Worm (Caenorhabditis elegans) whole organism, dauer: ENCODE results near the gene sra-26.
"Not testable (repeated sequence)": the region's sequence is repeated elsewhere in the genome, so short reads cannot be mapped to it uniquely, and the experiment has no call there.

Experiments used
- unc-62 ChIP-seq: sonication (generic microtip); optimal IDR thresholded peaks from 2 replicates; lab custom pipeline; 2017; ENCODE audit warnings: missing biosample characterization, missing genetic modification reagents, missing genetic modification characterization

Gene sra-26

DNA sequence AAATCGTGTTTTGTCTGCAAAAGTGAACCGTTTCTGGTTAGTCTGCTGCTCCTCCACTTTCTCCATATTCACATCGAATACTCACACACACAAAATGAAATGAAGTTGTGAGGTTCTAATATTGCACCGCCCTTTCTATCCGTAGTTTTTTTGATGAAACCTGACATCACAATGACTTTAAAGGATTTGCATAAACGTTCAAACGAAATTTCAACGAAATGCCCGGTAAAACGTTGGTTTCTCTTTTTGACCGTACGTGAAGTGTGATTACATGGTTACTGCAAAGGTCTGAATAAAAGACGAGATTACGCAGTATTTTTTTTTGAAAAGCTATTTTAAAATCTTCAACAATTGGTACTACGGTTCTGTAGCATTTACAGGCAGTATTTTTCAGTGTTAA lies 2.7 kb upstream of the sra-26 start, which contains the start of gene T19D12.9:
T19D12.9 (minus strand) TSS at position 101 of the 400 bp plus-strand sequence.
- TF ChIP-seq unc-62, result no peak

DNA sequence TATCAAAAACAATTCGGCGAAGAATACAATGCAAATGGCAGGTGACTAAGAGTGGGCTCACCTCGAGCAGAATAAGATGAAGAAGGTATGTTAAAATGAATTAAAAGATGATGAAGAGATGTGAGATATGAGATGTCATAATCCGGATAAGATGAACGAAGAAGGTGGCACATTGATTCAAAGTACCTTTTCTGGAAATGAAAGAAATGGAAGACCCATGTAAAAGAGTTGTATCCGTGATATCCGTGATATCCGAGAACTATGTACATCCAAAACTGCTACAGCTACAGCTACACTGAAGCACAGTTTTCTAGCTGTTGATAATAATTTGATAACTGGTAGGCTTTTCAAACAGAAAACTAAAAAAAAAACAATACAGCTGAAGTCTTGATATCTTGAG lies 2.6 kb downstream of the sra-26 start, which contains the start of gene oig-8:
oig-8 (minus strand) TSS at position 101 of the 400 bp plus-strand sequence.
- TF ChIP-seq unc-62, result no peak

DNA sequence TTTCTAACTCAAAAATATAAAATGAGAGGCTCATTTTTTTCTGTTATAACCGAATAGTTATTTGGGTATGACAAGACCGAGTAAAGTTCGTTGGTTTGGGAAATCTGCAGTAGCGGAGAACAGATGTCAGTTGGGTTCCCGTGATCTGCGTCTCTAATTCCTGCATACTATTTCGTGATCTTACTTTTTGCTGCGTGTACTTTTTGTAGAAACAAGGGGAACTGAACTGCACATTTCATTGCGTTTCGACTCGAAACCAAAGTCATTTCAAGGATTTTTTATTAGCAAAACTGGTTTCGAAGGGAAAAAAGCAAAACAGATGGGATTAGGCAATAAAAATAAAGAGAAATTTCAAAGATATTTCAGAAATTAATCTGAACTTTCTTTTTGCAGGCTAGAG lies 4.7 kb downstream of the sra-26 start:
- no peak for TF ChIP-seq unc-62

DNA sequence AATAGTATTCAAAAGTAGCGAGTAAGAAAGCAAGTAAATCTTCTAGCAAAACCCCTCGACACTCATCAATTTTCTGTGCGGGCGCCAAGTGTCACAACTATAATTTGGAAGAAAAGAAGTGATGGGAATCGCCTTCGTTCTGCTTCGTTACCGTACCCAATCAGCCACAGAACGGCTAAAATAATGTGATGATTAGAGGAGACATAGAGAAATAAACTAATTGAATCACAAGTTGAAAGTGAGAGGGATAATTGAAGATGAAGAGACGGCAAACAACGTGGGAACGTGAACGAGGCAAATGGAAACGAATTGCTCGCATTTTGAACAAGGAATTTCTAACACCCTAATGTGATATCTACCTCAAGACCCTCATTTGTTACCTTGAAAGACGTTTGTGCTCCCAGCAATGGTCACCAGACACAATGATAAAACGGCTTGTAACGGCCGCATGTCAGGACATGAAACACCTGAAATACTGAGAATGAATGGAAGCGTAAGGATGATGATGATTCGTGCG lies 8.9 kb downstream of the sra-26 start, which contains the start of gene T19D12.6:
T19D12.6 (minus strand) TSS at position 467 of the 517 bp plus-strand sequence.
- no peak for TF ChIP-seq unc-62

DNA sequence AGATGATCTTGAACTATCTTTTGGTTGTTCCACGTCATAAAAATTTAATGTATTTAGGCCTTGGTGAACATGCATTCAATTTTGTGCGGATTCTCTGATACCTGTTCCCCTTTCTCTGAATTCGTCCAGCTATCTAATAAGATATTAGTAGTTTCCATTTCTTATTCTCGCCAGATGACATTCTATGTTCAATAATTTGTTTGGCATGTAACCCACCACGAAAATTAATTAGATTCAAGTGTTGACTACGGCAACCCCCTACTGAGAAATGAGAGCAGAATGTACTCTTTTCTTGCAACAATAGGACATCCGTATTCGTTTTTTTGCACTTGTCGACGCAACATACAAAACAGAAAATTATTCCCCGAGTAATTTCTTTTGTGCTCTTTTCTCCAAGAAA lies 9.4 kb downstream of the sra-26 start:
- no peak for TF ChIP-seq unc-62

DNA sequence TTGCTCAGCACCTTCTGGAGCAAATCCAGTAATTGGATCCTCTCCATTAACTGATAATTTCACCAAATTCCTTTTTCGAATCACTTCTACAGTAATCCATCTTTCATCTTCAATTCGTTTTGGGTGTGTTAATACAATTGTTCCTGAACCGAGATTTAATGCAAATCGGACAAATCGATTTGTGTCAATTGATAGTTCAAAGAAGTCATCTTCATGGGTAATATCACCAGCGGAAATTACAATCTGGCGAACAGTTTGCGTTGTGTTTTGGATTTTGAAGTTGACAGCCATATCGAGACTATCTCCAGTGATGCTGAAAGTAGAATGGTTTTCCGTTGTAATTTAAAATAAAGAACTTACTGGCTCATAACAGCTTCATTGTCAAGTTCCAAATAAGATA lies 13.8 kb downstream of the sra-26 start:
- no peak for TF ChIP-seq unc-62

DNA sequence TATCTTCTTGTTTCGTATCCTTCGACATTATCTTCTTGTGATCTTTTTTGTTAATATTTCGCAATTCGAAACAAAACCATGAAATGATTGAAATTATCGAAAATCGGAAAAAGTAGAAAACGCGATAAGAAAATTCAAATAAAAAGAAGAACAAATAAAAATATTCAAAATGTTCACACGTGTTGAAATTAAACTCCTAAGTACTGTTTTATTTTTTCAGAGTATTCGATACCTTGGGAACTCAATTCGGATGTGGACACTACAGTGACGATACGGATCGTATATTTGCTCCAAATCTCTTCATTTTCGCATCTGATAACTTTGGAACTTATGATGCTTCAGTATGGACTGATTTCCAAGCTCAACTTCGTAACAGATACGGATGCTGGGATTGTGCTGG lies 15.5 kb downstream of the sra-26 start, which contains the start of gene T19D12.5:
T19D12.5 (minus strand) TSS at position 101 of the 400 bp plus-strand sequence.
- TF ChIP-seq unc-62, result no peak

DNA sequence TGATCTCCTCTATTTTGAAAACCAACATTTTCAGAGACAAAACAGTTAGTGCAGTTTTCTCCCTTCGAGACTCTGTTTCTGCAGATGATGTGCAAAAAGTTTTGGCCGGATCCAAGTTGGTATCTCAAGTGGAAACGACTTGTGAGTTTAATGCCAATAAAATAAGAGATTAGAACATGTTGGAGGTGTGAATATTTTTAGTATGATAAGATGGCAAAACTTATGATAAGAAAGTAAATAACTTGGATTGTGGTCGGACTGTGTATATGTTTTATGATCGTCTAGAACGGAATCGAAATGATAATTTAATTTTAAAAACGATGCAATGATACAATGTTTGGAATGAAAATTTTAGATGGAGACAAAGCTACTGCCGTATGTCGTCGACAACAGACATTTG lies 19.6 kb downstream of the sra-26 start:
- no peak for TF ChIP-seq unc-62

DNA sequence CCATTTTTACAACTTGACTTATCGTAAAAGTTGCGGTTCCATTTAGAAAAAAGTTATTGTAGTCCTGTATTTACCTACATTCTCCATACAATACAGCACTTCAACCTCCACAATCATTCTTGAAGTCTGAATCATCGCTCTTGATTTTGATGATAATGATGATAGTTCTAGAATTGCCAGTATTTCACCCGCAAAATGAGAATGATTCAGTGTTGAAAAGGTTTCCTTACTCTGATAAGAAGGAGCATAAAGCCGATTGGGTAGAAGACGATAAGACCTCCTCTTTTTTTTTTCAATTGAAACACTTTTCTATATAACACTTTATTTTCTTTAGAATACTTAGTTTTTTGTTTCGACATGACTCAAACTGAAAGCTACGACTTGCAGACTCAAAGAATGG lies 20.8 kb downstream of the sra-26 start, which contains the start of gene T19D12.4:
T19D12.4 (plus strand) TSS at position 295 of the 400 bp plus-strand sequence.
- no peak for TF ChIP-seq unc-62

DNA sequence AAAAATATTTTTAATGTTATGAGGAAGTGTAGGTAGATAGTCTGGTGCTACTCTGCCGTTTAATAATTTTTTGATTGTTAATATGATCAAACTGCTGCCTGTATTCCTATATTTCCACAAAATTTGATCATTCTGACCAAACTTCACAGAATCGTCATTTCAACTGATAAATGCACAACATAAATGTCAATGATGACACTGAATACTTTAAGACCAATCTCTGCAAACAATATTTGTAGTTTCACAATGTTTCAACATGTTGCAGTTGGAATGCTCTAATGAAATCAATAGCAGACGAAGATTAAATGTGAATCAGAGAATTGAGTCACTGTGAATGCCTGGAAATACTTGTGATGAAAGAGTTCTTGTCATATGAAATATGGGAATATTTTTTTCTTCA lies 21.8 kb downstream of the sra-26 start:
- TF ChIP-seq unc-62, result no peak

DNA sequence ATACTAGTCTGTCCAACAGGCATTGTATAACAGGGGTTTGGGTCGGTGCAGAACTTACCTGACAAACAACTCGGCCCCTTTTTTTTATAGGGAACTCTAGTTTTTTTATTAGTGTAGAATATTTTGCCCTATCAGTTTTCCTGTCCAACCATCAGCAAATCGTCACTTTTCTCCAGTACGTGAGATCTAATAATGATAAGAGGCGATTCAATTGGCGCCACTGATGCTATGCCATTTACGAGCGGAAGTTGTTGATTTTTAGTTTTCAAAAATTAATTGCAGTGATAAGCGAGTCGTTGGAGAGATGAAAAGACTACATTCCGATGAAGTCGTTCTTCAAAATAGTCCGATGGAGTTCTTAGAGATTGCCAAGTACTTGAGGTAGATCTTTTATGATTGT lies 23.2 kb downstream of the sra-26 start:
- TF ChIP-seq unc-62, result no peak

DNA sequence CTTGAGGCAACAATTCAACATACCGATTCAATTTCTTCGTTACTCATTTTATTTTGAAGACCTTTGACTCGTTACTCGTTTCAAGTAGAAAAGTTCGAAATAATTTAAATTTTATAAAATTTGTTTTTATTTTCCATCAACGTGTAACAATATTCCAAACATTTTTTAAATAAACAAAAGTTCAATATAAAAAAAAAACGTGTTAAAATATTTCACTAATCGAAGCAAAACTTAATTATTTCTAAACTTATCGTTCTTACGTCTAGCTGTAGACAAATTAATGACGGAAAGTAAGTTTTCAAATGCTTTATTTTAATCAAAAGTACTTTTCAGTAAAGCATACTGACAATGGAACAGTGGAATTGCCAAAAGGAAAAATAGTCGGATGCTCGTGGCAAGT lies 24.4 kb downstream of the sra-26 start, which contains the start of the genes F54H5.5 and F54H5.2:
F54H5.5 (minus strand) TSS at position 101 of the 400 bp plus-strand sequence.
F54H5.2 (plus strand) TSS at position 303 of the 400 bp plus-strand sequence.
- TF ChIP-seq unc-62, result not testable (repeated sequence)

DNA sequence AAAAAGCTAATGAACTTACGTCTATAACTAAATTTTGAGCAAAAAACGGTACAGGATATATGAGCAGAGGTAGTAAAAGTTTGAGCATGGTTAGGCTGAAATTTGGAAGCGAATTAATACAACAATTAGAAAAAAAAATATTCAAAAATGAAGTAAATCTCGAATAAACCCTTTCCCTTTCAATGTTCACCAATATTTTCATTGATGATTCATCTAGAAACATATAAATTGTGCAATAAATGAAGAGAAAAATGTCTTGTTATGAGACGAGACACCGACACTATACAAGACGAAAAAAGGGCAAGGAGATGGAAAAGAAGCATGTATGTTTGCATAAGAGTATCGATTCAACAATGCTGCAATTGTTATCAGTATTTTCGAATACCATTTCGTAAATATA lies 26.3 kb downstream of the sra-26 start, which contains the start of gene F54H5.14:
F54H5.14 (minus strand) TSS at position 101 of the 400 bp plus-strand sequence.
- TF ChIP-seq unc-62, result no peak

DNA sequence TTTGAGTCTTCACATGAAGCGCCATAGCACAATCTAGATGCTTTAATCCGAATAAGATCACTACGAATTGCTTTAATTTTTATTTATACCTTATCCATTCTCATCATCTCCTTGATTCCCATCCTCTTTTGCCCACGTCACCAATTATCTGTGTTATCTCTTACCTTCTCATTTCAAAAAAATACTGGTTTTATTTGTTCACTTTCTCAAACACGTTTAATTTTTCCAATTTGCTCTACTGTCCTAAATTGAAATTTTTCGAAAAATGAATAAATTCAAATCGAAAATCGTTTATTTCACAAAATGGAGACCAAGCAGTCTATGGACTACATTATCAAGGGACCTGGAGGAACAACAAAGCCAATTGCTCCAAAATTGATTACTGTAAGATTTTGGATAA lies 29.7 kb downstream of the sra-26 start, which contains the start of gene F54H5.3:
F54H5.3 (plus strand) TSS at position 301 of the 400 bp plus-strand sequence.
- no peak for TF ChIP-seq unc-62

DNA sequence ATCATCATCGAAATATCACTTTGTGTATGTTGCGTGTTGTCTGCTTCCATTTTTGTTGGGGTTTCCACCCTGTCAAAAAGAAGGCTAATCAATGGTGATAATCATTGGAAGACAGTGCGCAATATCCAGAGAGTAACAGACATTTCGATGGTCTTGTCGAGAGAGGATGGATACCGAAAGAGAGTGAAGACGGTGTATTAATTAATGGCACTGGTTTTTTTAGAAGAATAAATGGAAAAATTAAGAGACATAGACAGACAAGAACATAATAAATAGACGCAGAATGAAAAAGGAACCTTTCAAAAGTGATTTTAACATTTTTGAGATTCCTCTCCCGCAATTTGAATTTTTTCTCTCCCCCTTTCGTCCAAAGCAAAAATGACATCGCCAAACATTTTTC lies 32.6 kb downstream of the sra-26 start:
- no peak for TF ChIP-seq unc-62

DNA sequence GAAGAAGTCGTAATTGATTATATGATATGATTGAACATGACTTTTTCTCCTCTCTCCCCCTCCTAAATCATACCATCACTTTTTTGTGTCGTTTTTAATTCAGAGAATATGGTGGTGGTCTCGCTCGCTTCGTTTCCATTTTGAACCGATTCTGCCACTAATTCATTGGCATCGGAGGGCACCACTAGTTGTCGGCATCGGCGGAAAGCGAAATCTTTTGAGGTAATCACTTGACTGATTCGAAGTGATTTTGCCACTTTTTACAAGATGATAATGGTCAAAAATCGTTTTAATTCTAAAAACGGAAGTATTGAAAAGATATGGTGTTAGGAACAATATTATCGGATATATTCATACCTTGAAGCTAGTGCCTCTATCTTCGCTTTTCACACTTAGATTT lies 34.8 kb downstream of the sra-26 start, which contains the start of gene klf-3:
klf-3 (plus strand) TSS at position 109 of the 400 bp plus-strand sequence.
- no peak for TF ChIP-seq unc-62

DNA sequence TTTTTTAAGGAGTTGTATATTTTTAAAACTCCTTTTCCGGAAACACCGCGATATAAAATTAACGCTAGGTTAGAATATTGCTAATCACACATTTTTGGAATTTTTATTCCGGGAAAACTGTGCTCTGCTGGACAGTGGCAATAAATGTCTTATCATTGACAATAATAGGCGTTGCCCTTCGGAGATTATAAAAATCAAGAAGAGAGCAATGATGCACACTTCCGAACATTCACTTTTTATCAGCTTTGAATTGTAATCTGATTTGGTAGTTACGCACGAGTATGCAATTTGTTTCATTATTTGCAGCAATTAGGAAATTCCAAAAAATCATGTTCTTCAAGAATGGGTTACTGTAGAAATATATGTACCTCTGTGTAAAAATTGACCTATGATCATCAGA lies 35.5 kb downstream of the sra-26 start:
- no peak for TF ChIP-seq unc-62
